Worm (Caenorhabditis elegans): ENCODE results near the gene mask-1.

mask-1 gene

ce11 chrIV:10425129-10425528, 50.4 kb downstream of the mask-1 start (continued):
- TF ChIP-seq snpc-1.3 (tag; optimal IDR thresholded peaks at IDR 0.05; ENCODE audit: insufficient read depth) (peak; percentile 7), snpc-4 (GFP tag; optimal IDR thresholded peaks at IDR 0.05) (no peak), snpc-4 (tag; optimal IDR thresholded peaks at IDR 0.05) (peak in 1 of 4 experiments; percentile 51), Y95B8A.8 (GFP tag; IDR thresholded peaks at IDR 0.05) (no peak), ztf-22 (GFP tag; optimal IDR thresholded peaks at IDR 0.05) (no peak), ztf-6 (GFP tag; IDR thresholded peaks at IDR 0.05) (no peak), rcor-1 (GFP tag; IDR thresholded peaks at IDR 0.05) (no peak), die-1 (tag; optimal IDR thresholded peaks at IDR 0.05) (no peak), nhr-27 (tag; optimal IDR thresholded peaks at IDR 0.05) (no peak), lir-1 (GFP tag; conservative IDR thresholded peaks at IDR 0.05) (no peak)

ce11 chrIV:10429129-10429528, 54.4 kb downstream of the mask-1 start, which contains the start of gene F13B12.2:
TSS of gene F13B12.2 (minus strand) at chrIV:10429130.
- TF ChIP-seq tlf-1 (GFP tag; optimal IDR thresholded peaks at IDR 0.05) (no peak), Y56A3A.18 (GFP tag; IDR thresholded peaks at IDR 0.05) (no peak), nhr-80 (tag; optimal IDR thresholded peaks at IDR 0.05) (peak; percentile 27), sdz-38 (tag; optimal IDR thresholded peaks at IDR 0.05) (no peak)

ce11 chrIV:10430507-10430906, 55.8 kb downstream of the mask-1 start:
- TF ChIP-seq ceh-100 (GFP tag; IDR thresholded peaks at IDR 0.05): no peak
- TF ChIP-seq C06A6.2 (GFP tag; conservative IDR thresholded peaks at IDR 0.05): no peak
- no peak for TF ChIP-seq madf-10 (tag; optimal IDR thresholded peaks at IDR 0.05)
- no peak for TF ChIP-seq Y67H2A.10 (GFP tag; conservative IDR thresholded peaks at IDR 0.05)

- TF ChIP-seq ztf-22 (GFP tag; optimal IDR thresholded peaks at IDR 0.05) (no peak), mes-4 (tag; optimal IDR thresholded peaks at IDR 0.05) (no peak), sea-2 (GFP tag; IDR thresholded peaks at IDR 0.05) (no peak), ztf-26 (tag; optimal IDR thresholded peaks at IDR 0.05) (no peak), T07F8.4 (tag; optimal IDR thresholded peaks at IDR 0.05) (no peak), ceh-100 (GFP tag; IDR thresholded peaks at IDR 0.05) (no peak), ztf-6 (GFP tag; IDR thresholded peaks at IDR 0.05) (no peak), mel-28 (tag; optimal IDR thresholded peaks at IDR 0.05; ENCODE audit: borderline replicate concordance) (no peak), rpc-1 (optimal IDR thresholded peaks at IDR 0.05) (no peak), rpc-1 (tag; optimal IDR thresholded peaks at IDR 0.05) (no peak), nhr-27 (tag; optimal IDR thresholded peaks at IDR 0.05) (no peak), pbrm-1 (GFP tag; IDR thresholded peaks at IDR 0.05) (no peak)
These were observed 61.7 kb downstream of the mask-1 start, which contains the start of gene ins-1 for ce11 chrIV:10436401-10436800. TSS of gene ins-1 (plus strand) at chrIV:10436701.
